Worm (Caenorhabditis elegans) whole organism, L4 larva: ENCODE results near the gene F48G7.7.

Experiments
- nhr-102 ChIP-seq: sonication (generic microtip); optimal IDR thresholded peaks from 2 replicates; lab custom pipeline; 2016; ENCODE audit warnings: mild to moderate bottlenecking, missing genetic modification characterization, moderate library complexity, missing compliant biosample characterization
- unc-62 ChIP-seq, 3 experiments: fragments of 150-350 bp in 1 of 3; sonication (generic microtip); optimal IDR thresholded peaks in 2 of 3; peaks in 1 of 3; 1 replicate in 1 of 3; 2 replicates in 2 of 3; lab custom pipeline; 2014 to 2017; ENCODE audit warnings: missing biosample characterization in 3 of 3, missing genetic modification characterization in 3 of 3, missing genetic modification reagents in 3 of 3, missing genotype in 1 of 3

- TF ChIP-seq nhr-102 (tag; lab: Kevin White, UChicago) (no peak), unc-62 (GFP tag; optimal IDR thresholded peaks at IDR 0.05 in 1 of 2; lab: Kevin White, UChicago) (no peak), unc-62 (tag; optimal IDR thresholded peaks at IDR 0.05; lab: Kevin White, UChicago) (no peak)
Observed at ce11 chrV:596923-597322, 29.3 kb downstream of the F48G7.7 start.
